Worm (Caenorhabditis elegans) whole organism, young adult: ENCODE measurements around the gene C34B4.2.

Source experiments
- F22D6.2 ChIP-seq: sonication (generic microtip); optimal IDR thresholded peaks from 2 replicates; lab custom pipeline; 2016; ENCODE audit warnings: mild to moderate bottlenecking, missing genetic modification characterization, missing compliant biosample characterization
- F33H1.4 ChIP-seq: fragments of 200-800 bp; sonication (Bioruptor generic); IDR thresholded peaks from 2 replicates; pipeline ENCODE4 v1.3.6; 2022; ENCODE audit warnings: missing genetic modification reagents, missing genetic modification characterization, missing compliant biosample characterization
- F52B5.7 ChIP-seq: sonication (generic microtip); optimal IDR thresholded peaks from 2 replicates; lab custom pipeline; 2016; ENCODE audit warnings: mild to moderate bottlenecking, missing genetic modification characterization, missing compliant biosample characterization
- ama-1 ChIP-seq, 3 experiments: fragments of 150-350 bp in 1 of 3; sonication (generic microtip) in 2 of 3; optimal IDR thresholded peaks; 2 replicates each; lab custom pipeline; 2014 to 2018; ENCODE audit warnings: missing biosample characterization in 2 of 3, missing genetic modification characterization in 2 of 3, missing genetic modification reagents in 2 of 3
- athp-1 ChIP-seq: sonication (generic microtip); optimal IDR thresholded peaks from 2 replicates; lab custom pipeline; 2017; ENCODE audit warnings: mild to moderate bottlenecking, missing genetic modification characterization, missing compliant biosample characterization
- cebp-1 ChIP-seq, 2 experiments: fragments of 200-800 bp in 1 of 2; sonication (Bioruptor generic) in 1 of 2; sonication (generic microtip) in 1 of 2; IDR thresholded peaks in 1 of 2; optimal IDR thresholded peaks in 1 of 2; 2 replicates each; pipeline versions ENCODE4 v1.3.6 to Lab custom; 2017 to 2022; ENCODE audit warnings: missing compliant biosample characterization in 2 of 2, missing genetic modification characterization in 2 of 2, mild to moderate bottlenecking in 1 of 2, missing genetic modification reagents in 1 of 2, moderate library complexity in 1 of 2
- ets-4 ChIP-seq: fragments of 200-800 bp; sonication (Bioruptor generic); optimal IDR thresholded peaks from 2 replicates; lab custom pipeline; 2018; ENCODE audit warnings: mild to moderate bottlenecking, missing genetic modification characterization, missing compliant biosample characterization
- hmg-20 ChIP-seq: fragments of 200-800 bp; sonication (Bioruptor generic); IDR thresholded peaks from 2 replicates; pipeline ENCODE4 v1.3.6; 2022; ENCODE audit warnings: missing genetic modification reagents, missing genetic modification characterization, missing compliant biosample characterization
- let-607 ChIP-seq, 2 experiments: fragments of 200-800 bp in 1 of 2; sonication (Bioruptor generic) in 1 of 2; sonication (generic microtip) in 1 of 2; optimal IDR thresholded peaks; 2 replicates each; lab custom pipeline; 2016 to 2018; ENCODE audit warnings: mild to moderate bottlenecking in 2 of 2, missing compliant biosample characterization in 2 of 2, missing genetic modification characterization in 2 of 2, moderate library complexity in 2 of 2, missing genotype in 1 of 2
- nfya-1 ChIP-seq: sonication (generic microtip); optimal IDR thresholded peaks from 2 replicates; lab custom pipeline; 2017; ENCODE audit warnings: antibody characterized with exemption, missing compliant biosample characterization, missing genetic modification characterization, borderline replicate concordance; ENCODE audit not compliant: insufficient read depth
- pha-4 ChIP-seq: fragments of 150-350 bp; sonication (generic microtip); optimal IDR thresholded peaks from 2 replicates; lab custom pipeline; 2014; ENCODE audit warnings: missing biosample characterization, missing genetic modification reagents, missing genetic modification characterization
- rec-8 ChIP-seq, 2 experiments: sonication (generic microtip); optimal IDR thresholded peaks; 2 replicates each; lab custom pipeline; 2016; ENCODE audit warnings: mild to moderate bottlenecking in 2 of 2, missing genetic modification characterization in 2 of 2, missing genetic modification reagents in 2 of 2, missing genotype in 2 of 2, missing biosample characterization in 1 of 2, missing compliant biosample characterization in 1 of 2, moderate library complexity in 1 of 2

- TF ChIP-seq F22D6.2 (tag; lab: Kevin White, UChicago) = no peak
- TF ChIP-seq F33H1.4 (GFP tag; lab: Robert Waterston, UW) = no peak
- TF ChIP-seq rec-8 (tag; optimal IDR thresholded peaks at IDR 0.05; lab: Kevin White, UChicago) = no peak
- TF ChIP-seq athp-1 (tag; lab: Kevin White, UChicago) = no peak
- no peak for TF ChIP-seq cebp-1 (GFP tag; IDR thresholded peaks at IDR 0.05; lab: Robert Waterston, UW)
- TF ChIP-seq cebp-1 (tag; optimal IDR thresholded peaks at IDR 0.05; lab: Kevin White, UChicago) = no peak
- TF ChIP-seq nfya-1 (tag; lab: Kevin White, UChicago) = no peak
- no peak for TF ChIP-seq ets-4 (GFP tag; lab: Kevin White, UChicago)
- no peak for TF ChIP-seq ama-1 (optimal IDR thresholded peaks at IDR 0.05; lab: Kevin White, UChicago)
- TF ChIP-seq ama-1 (GFP tag; optimal IDR thresholded peaks at IDR 0.05; lab: Kevin White, UChicago) = no peak
- no peak for TF ChIP-seq hmg-20
- TF ChIP-seq pha-4 = no peak
- no peak for TF ChIP-seq F52B5.7 (tag; lab: Kevin White, UChicago)
- TF ChIP-seq let-607 (tag; optimal IDR thresholded peaks at IDR 0.05; lab: Kevin White, UChicago) = no peak
These were observed 55.1 kb downstream of the C34B4.2 start, which contains the start of gene clec-41 for ce11 chrV:13137955-13138354.
